Worm (Caenorhabditis elegans) whole organism, early embryonic: ENCODE results near the gene C04E7.1.
A peak's percentile ranks its signal among the peaks of the same experiment; 100 is the strongest.

ENCODE experiments used
- ama-1 ChIP-seq: fragments of 150-350 bp; optimal IDR thresholded peaks from 2 replicates; lab custom pipeline; 2014
- hmbx-1 ChIP-seq: sonication (generic microtip); optimal IDR thresholded peaks from 2 replicates; lab custom pipeline; 2016; ENCODE audit warnings: mild to moderate bottlenecking, missing genetic modification characterization, missing compliant biosample characterization

DNA sequence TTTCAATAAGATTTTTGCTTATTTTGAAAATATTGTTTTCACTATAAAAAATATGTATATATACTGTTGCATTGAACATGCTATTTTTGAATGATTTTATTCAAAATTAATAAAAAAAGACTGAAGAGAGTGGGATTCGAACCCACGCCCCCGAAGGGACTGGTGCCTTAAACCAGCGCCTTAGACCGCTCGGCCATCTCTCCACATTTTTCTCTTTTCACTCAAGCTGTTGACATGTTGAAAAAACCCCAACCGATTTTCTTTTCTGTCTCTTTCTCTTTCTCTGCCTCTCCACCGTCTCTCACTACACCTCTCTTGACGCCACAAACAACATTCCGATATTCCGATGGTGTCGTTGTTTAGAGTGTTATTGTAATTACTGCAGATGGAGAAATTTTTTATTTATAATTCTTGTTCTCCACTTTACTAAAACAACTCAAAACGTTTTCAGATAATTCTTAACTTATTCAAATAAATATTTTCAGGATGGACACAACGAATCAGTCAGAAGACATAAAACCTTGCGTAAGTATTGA lies 4.7 kb upstream of the C04E7.1 start, which contains the start of gene sor-3:
- TF ChIP-seq ama-1 (lab: Kevin White, UChicago): no peak
- peak; percentile 65 for TF ChIP-seq hmbx-1 (tag; lab: Kevin White, UChicago)
